Fruit fly (Drosophila melanogaster): Measurements from ENCODE around the gene CG14313.

Gene CG14313

dm6 chr3R:18196991-18197801 lies 5.4 kb upstream of the CG14313 start (continued):
- TF ChIP-seq CG1832 (GFP tag; optimal IDR thresholded peaks at IDR 0.05): peak; percentile 65
- peak; percentile 30 for TF ChIP-seq CG3163 (GFP tag; optimal IDR thresholded peaks at IDR 0.05)
- TF ChIP-seq da (GFP tag; optimal IDR thresholded peaks at IDR 0.05): no peak
- peak; percentile 87 for TF ChIP-seq Med (GFP tag)
- TF ChIP-seq fd96Cb (tag; optimal IDR thresholded peaks at IDR 0.05): peak; percentile 44
- peak; percentile 31 for TF ChIP-seq psq (GFP tag; optimal IDR thresholded peaks at IDR 0.05)
- no peak for TF ChIP-seq sim (GFP tag; IDR thresholded peaks at IDR 0.05)
- no peak for TF ChIP-seq p53 (GFP tag; optimal IDR thresholded peaks at IDR 0.05)
- no peak for TF ChIP-seq CG9797 (GFP tag; optimal IDR thresholded peaks at IDR 0.05)
- no peak for TF ChIP-seq Kr (GFP tag; optimal IDR thresholded peaks at IDR 0.05)
- peak; percentile 84 for TF ChIP-seq CG9437 (GFP tag; optimal IDR thresholded peaks at IDR 0.05)
- TF ChIP-seq Lhr (GFP tag; optimal IDR thresholded peaks at IDR 0.05): no peak
- no peak for TF ChIP-seq Gug (GFP tag; IDR thresholded peaks at IDR 0.05)
- peak; percentile 39 for TF ChIP-seq CG13296 (GFP tag; optimal IDR thresholded peaks at IDR 0.05)
- TF ChIP-seq CG10462 (GFP tag; optimal IDR thresholded peaks at IDR 0.05): peak; percentile 4
- TF ChIP-seq CG8290 (GFP tag; optimal IDR thresholded peaks at IDR 0.05): no peak
- peak in 1 of 2 experiments; percentile 71 for TF ChIP-seq CG8290 (tag; optimal IDR thresholded peaks at IDR 0.05)
- peak; percentile 51 for TF ChIP-seq CG10543 (GFP tag; optimal IDR thresholded peaks at IDR 0.05)
- TF ChIP-seq hth (optimal IDR thresholded peaks at IDR 0.05): no peak
- no peak for TF ChIP-seq CG3065 (GFP tag; optimal IDR thresholded peaks at IDR 0.05)
- no peak for TF ChIP-seq croc (GFP tag; conservative IDR thresholded peaks at IDR 0.05)
- TF ChIP-seq HLH54F (GFP tag; optimal IDR thresholded peaks at IDR 0.05): no peak
- TF ChIP-seq sr (GFP tag; IDR thresholded peaks at IDR 0.05): no peak
- peak; percentile 19 for TF ChIP-seq jumu (GFP tag; optimal IDR thresholded peaks at IDR 0.05)
- no peak for TF ChIP-seq sens-2 (GFP tag; IDR thresholded peaks at IDR 0.05)
- TF ChIP-seq ash1 (GFP tag; optimal IDR thresholded peaks at IDR 0.05): no peak
- peak; percentile 41 for TF ChIP-seq pum (GFP tag; optimal IDR thresholded peaks at IDR 0.05)
- no peak for TF ChIP-seq Dref (GFP tag; IDR thresholded peaks at IDR 0.05)
- no peak for TF ChIP-seq Neu2 (GFP tag; optimal IDR thresholded peaks at IDR 0.05; ENCODE audit: borderline replicate concordance)
- TF ChIP-seq lov (optimal IDR thresholded peaks at IDR 0.05): no peak
- no peak for TF ChIP-seq lov (GFP tag; IDR thresholded peaks at IDR 0.05)
- no peak for TF ChIP-seq CG6254 (GFP tag; optimal IDR thresholded peaks at IDR 0.05)
- peak; percentile 76 for TF ChIP-seq grau (tag; optimal IDR thresholded peaks at IDR 0.05)
- no peak for TF ChIP-seq esg (GFP tag; conservative IDR thresholded peaks at IDR 0.05)
- no peak for TF ChIP-seq B-H1 (GFP tag; IDR thresholded peaks at IDR 0.05)
- peak; percentile 32 for TF ChIP-seq pho (GFP tag; optimal IDR thresholded peaks at IDR 0.05)
- TF ChIP-seq Vsx1 (GFP tag; optimal IDR thresholded peaks at IDR 0.05): no peak
- TF ChIP-seq zen2 (GFP tag; IDR thresholded peaks at IDR 0.05; ENCODE audit: partially characterized antibody): no peak
- TF ChIP-seq Blimp-1 (GFP tag; optimal IDR thresholded peaks at IDR 0.05): peak; percentile 31
- no peak for TF ChIP-seq ac (GFP tag; optimal IDR thresholded peaks at IDR 0.05)
- TF ChIP-seq CG6654 (GFP tag; optimal IDR thresholded peaks at IDR 0.05): peak; percentile 36
- TF ChIP-seq CG11696 (GFP tag; IDR thresholded peaks at IDR 0.05): no peak
- TF ChIP-seq fd102C (GFP tag; optimal IDR thresholded peaks at IDR 0.05): no peak
- TF ChIP-seq wor (GFP tag; IDR thresholded peaks at IDR 0.05): no peak
- TF ChIP-seq Atf3 (GFP tag; optimal IDR thresholded peaks at IDR 0.05): peak; percentile 5
- peak; percentile 49 for TF ChIP-seq Xbp1 (GFP tag; optimal IDR thresholded peaks at IDR 0.05)
- TF ChIP-seq Scr (GFP tag; IDR thresholded peaks at IDR 0.05; ENCODE audit: partially characterized antibody): no peak
- TF ChIP-seq repo (GFP tag; optimal IDR thresholded peaks at IDR 0.05): no peak
- no peak for TF ChIP-seq CG31224 (GFP tag; IDR thresholded peaks at IDR 0.05)
- TF ChIP-seq CG10565 (GFP tag; optimal IDR thresholded peaks at IDR 0.05): no peak
- TF ChIP-seq CG14667 (GFP tag; IDR thresholded peaks at IDR 0.05): no peak
